Worm (Caenorhabditis elegans) whole organism, L1 larva: Measurements from ENCODE around the gene F59B2.9.

Experiments used
- C04F5.9 ChIP-seq: sonication (generic microtip); optimal IDR thresholded peaks from 2 replicates; lab custom pipeline; 2016; ENCODE audit warnings: missing genetic modification characterization, missing compliant biosample characterization
- C16A3.4 ChIP-seq: fragments of 150-350 bp; optimal IDR thresholded peaks from 2 replicates; lab custom pipeline; 2014; ENCODE audit warnings: missing biosample characterization, missing genetic modification characterization
- C34B4.2 ChIP-seq: sonication (generic microtip); optimal IDR thresholded peaks from 2 replicates; lab custom pipeline; 2017; ENCODE audit warnings: mild to moderate bottlenecking, missing genetic modification characterization, missing compliant biosample characterization
- F16B12.6 ChIP-seq: fragments of 150-350 bp; optimal IDR thresholded peaks from 2 replicates; lab custom pipeline; 2014; ENCODE audit warnings: missing biosample characterization, missing genetic modification characterization
- aha-1 ChIP-seq: fragments of 150-350 bp; optimal IDR thresholded peaks from 2 replicates; lab custom pipeline; 2014; ENCODE audit warnings: missing biosample characterization, missing genetic modification characterization
- ama-1 ChIP-seq: fragments of 150-350 bp; optimal IDR thresholded peaks from 2 replicates; lab custom pipeline; 2014
- blmp-1 ChIP-seq: fragments of 150-350 bp; optimal IDR thresholded peaks from 2 replicates; lab custom pipeline; 2014; ENCODE audit warnings: missing biosample characterization, missing genetic modification characterization
- ceh-88 ChIP-seq: fragments of 200-800 bp; sonication (Bioruptor generic); IDR thresholded peaks from 2 replicates; pipeline ENCODE4 v1.3.6; 2022; ENCODE audit warnings: missing genetic modification characterization, missing compliant biosample characterization
- ces-1 ChIP-seq: fragments of 150-350 bp; optimal IDR thresholded peaks from 2 replicates; lab custom pipeline; 2014; ENCODE audit warnings: missing biosample characterization, missing genetic modification reagents, missing genetic modification characterization
- dpl-1 ChIP-seq, 3 experiments: fragments of 150-350 bp in 2 of 3; sonication (generic microtip) in 1 of 3; optimal IDR thresholded peaks; 2 replicates each; lab custom pipeline; 2014 to 2017; ENCODE audit warnings: missing biosample characterization in 3 of 3, missing genetic modification characterization in 3 of 3, missing genetic modification reagents in 3 of 3
- efl-1 ChIP-seq, 4 experiments: fragments of 150-350 bp; optimal IDR thresholded peaks in 3 of 4; peaks in 1 of 4; 1 replicate in 1 of 4; 2 replicates in 3 of 4; lab custom pipeline; 2014; ENCODE audit warnings: missing biosample characterization in 2 of 4, missing genetic modification characterization in 2 of 4, missing genetic modification reagents in 2 of 4
- elt-2 ChIP-seq: sonication (generic microtip); optimal IDR thresholded peaks from 2 replicates; lab custom pipeline; 2016; ENCODE audit warnings: missing genetic modification characterization, mild to moderate bottlenecking, inconsistent platforms, missing compliant biosample characterization, missing genetic modification reagents
- ets-5 ChIP-seq: fragments of 200-800 bp; sonication (Bioruptor generic); IDR thresholded peaks from 2 replicates; pipeline ENCODE4 v1.3.6; 2022; ENCODE audit warnings: missing genetic modification characterization, missing compliant biosample characterization
- fkh-10 ChIP-seq: sonication (generic microtip); optimal IDR thresholded peaks from 2 replicates; lab custom pipeline; 2017; ENCODE audit warnings: missing biosample characterization, missing genetic modification reagents, missing genetic modification characterization
- fkh-4 ChIP-seq: sonication (generic microtip); optimal IDR thresholded peaks from 2 replicates; lab custom pipeline; 2016; ENCODE audit warnings: missing compliant biosample characterization, missing genetic modification characterization, borderline replicate concordance
- fkh-8 ChIP-seq: sonication (generic microtip); optimal IDR thresholded peaks from 2 replicates; lab custom pipeline; 2016; ENCODE audit warnings: mild to moderate bottlenecking, missing genetic modification characterization, missing compliant biosample characterization
- hlh-17 ChIP-seq: fragments of 200-800 bp; sonication (Bioruptor generic); optimal IDR thresholded peaks from 2 replicates; lab custom pipeline; 2018; ENCODE audit warnings: missing genetic modification characterization, mild to moderate bottlenecking, missing compliant biosample characterization, moderate library complexity, borderline replicate concordance
- hlh-4 ChIP-seq: sonication (generic microtip); optimal IDR thresholded peaks from 2 replicates; lab custom pipeline; 2016; ENCODE audit warnings: mild to moderate bottlenecking, missing genetic modification characterization, missing compliant biosample characterization
- hpl-2 ChIP-seq: fragments of 150-350 bp; optimal IDR thresholded peaks from 2 replicates; lab custom pipeline; 2014; ENCODE audit warnings: missing biosample characterization, missing genetic modification reagents, missing genetic modification characterization
- irx-1 ChIP-seq: sonication (generic microtip); optimal IDR thresholded peaks from 2 replicates; lab custom pipeline; 2016; ENCODE audit warnings: missing genetic modification characterization, missing compliant biosample characterization
- isw-1 ChIP-seq: fragments of 200-800 bp; sonication (Bioruptor generic); IDR thresholded peaks from 2 replicates; pipeline ENCODE4 v1.3.6; 2022; ENCODE audit warnings: missing genetic modification characterization, missing compliant biosample characterization
- lin-14 ChIP-seq: fragments of 200-800 bp; sonication (Bioruptor generic); optimal IDR thresholded peaks from 2 replicates; lab custom pipeline; 2018; ENCODE audit warnings: mild to moderate bottlenecking, missing genetic modification characterization, moderate library complexity, missing compliant biosample characterization
- lin-39 ChIP-seq: fragments of 150-350 bp; optimal IDR thresholded peaks from 2 replicates; lab custom pipeline; 2014; ENCODE audit warnings: missing biosample characterization, missing genetic modification reagents, missing genetic modification characterization
- lir-3 ChIP-seq: sonication (generic microtip); optimal IDR thresholded peaks from 2 replicates; lab custom pipeline; 2016; ENCODE audit warnings: mild to moderate bottlenecking, missing genetic modification characterization, moderate library complexity, missing compliant biosample characterization; ENCODE audit not compliant: poor library complexity
- lsy-2 ChIP-seq, 2 experiments: fragments of 150-350 bp; optimal IDR thresholded peaks; 2 replicates each; lab custom pipeline; 2014; ENCODE audit warnings: missing biosample characterization in 2 of 2, missing genetic modification characterization in 2 of 2
- mab-9 ChIP-seq: fragments of 200-800 bp; sonication (Bioruptor generic); IDR thresholded peaks from 2 replicates; pipeline ENCODE4 v1.3.6; 2022; ENCODE audit warnings: missing genetic modification reagents, missing genetic modification characterization, missing compliant biosample characterization
- mdl-1 ChIP-seq, 2 experiments: fragments of 150-350 bp; optimal IDR thresholded peaks; 2 replicates each; lab custom pipeline; 2014 to 2017; ENCODE audit warnings: missing biosample characterization in 2 of 2, missing genetic modification characterization in 2 of 2, inconsistent platforms in 1 of 2
- mep-1 ChIP-seq: fragments of 150-350 bp; optimal IDR thresholded peaks from 2 replicates; lab custom pipeline; 2014; ENCODE audit warnings: missing biosample characterization, missing genetic modification characterization
- nhr-11 ChIP-seq: fragments of 150-350 bp; optimal IDR thresholded peaks from 2 replicates; lab custom pipeline; 2014; ENCODE audit warnings: missing biosample characterization, missing genetic modification characterization
- nhr-28 ChIP-seq: fragments of 150-350 bp; optimal IDR thresholded peaks from 2 replicates; lab custom pipeline; 2014; ENCODE audit warnings: missing biosample characterization, missing genetic modification characterization
- nhr-47 ChIP-seq: sonication (generic microtip); optimal IDR thresholded peaks from 2 replicates; lab custom pipeline; 2016; ENCODE audit warnings: mild to moderate bottlenecking, missing genetic modification characterization, moderate library complexity, missing compliant biosample characterization
- nhr-71 ChIP-seq: sonication (generic microtip); optimal IDR thresholded peaks from 2 replicates; lab custom pipeline; 2016; ENCODE audit warnings: mild to moderate bottlenecking, missing genetic modification characterization, moderate library complexity, missing compliant biosample characterization
- nhr-76 ChIP-seq: sonication (generic microtip); optimal IDR thresholded peaks from 2 replicates; lab custom pipeline; 2017; ENCODE audit warnings: missing biosample characterization, missing genetic modification characterization
- nhr-84 ChIP-seq: sonication (generic microtip); optimal IDR thresholded peaks from 2 replicates; lab custom pipeline; 2017; ENCODE audit warnings: missing biosample characterization, missing genetic modification characterization
- skn-1 ChIP-seq: fragments of 150-350 bp; optimal IDR thresholded peaks from 2 replicates; lab custom pipeline; 2014; ENCODE audit warnings: missing biosample characterization, missing genetic modification characterization
- sptf-1 ChIP-seq: fragments of 150-350 bp; optimal IDR thresholded peaks from 2 replicates; lab custom pipeline; 2014; ENCODE audit warnings: missing biosample characterization, missing genetic modification characterization
- tbx-2 ChIP-seq: sonication (generic microtip); optimal IDR thresholded peaks from 2 replicates; lab custom pipeline; 2016; ENCODE audit warnings: missing genetic modification characterization, missing compliant biosample characterization
- unc-130 ChIP-seq: fragments of 150-350 bp; optimal IDR thresholded peaks from 2 replicates; lab custom pipeline; 2017; ENCODE audit warnings: missing biosample characterization, missing genetic modification characterization, inconsistent platforms
- unc-86 ChIP-seq: sonication (generic microtip); optimal IDR thresholded peaks from 2 replicates; lab custom pipeline; 2016; ENCODE audit warnings: missing genetic modification characterization, missing compliant biosample characterization
- unc-98 ChIP-seq: fragments of 200-800 bp; sonication (Bioruptor generic); IDR thresholded peaks from 2 replicates; pipeline ENCODE4 v1.3.6; 2022; ENCODE audit warnings: missing genetic modification characterization, missing compliant biosample characterization
- xbp-1 ChIP-seq: sonication (generic microtip); optimal IDR thresholded peaks from 2 replicates; lab custom pipeline; 2016; ENCODE audit warnings: missing genetic modification characterization, missing compliant biosample characterization
- zip-4 ChIP-seq: fragments of 200-800 bp; sonication (Bioruptor generic); optimal IDR thresholded peaks from 2 replicates; lab custom pipeline; 2018; ENCODE audit warnings: mild to moderate bottlenecking, missing genetic modification characterization, moderate library complexity, missing compliant biosample characterization
- ztf-11 ChIP-seq, 2 experiments: sonication (generic microtip); optimal IDR thresholded peaks; 2 replicates each; lab custom pipeline; 2016 to 2017; ENCODE audit warnings: missing genetic modification characterization in 2 of 2, missing biosample characterization in 1 of 2, missing compliant biosample characterization in 1 of 2
- ztf-4 ChIP-seq: fragments of 150-350 bp; optimal IDR thresholded peaks from 2 replicates; lab custom pipeline; 2014; ENCODE audit warnings: missing biosample characterization, missing genetic modification characterization

Gene F59B2.9

DNA sequence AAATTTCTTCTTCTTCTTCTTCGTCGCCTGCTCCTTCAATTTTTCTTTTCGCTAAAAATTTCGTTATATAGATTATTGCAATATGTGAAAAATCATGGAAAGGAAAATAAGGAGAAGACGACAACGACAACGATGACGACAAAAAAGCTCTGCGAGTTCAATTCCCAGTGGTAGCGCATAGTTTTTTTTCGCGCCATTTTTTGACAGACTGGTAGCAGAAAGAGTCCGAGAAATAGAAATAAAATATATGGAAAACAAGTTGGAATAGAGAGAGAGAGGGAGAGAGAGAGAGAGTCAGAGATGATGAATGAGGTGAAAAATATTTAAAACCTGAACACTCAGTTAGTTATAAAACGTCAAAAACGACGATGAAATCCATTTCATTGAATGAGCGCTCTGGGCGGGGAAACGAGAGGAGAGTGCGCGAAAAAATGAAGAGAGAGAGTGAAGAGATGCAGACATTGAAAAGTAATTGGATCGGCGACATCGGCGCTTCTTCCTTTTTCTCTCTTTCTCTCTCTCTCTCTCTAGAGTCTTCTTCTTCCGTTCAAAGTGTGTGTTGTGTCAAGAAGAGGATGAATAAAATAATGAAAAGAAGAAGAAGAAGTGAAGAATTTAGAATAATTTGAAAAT lies 30.2 kb downstream of the F59B2.9 start, which contains the start of gene pde-2 (continued):
- TF ChIP-seq hlh-17 (GFP tag; lab: Kevin White, UChicago) (no peak), nhr-47 (tag; lab: Kevin White, UChicago) (peak; percentile 58), fkh-10 (GFP tag; lab: Kevin White, UChicago) (peak; percentile 63), mep-1 (tag; lab: Kevin White, UChicago) (peak; percentile 78), skn-1 (tag; lab: Kevin White, UChicago) (peak; percentile 47), nhr-76 (tag; lab: Kevin White, UChicago) (no peak), xbp-1 (peak; percentile 28), unc-86 (tag; lab: Kevin White, UChicago) (peak; percentile 5), C16A3.4 (tag; lab: Kevin White, UChicago) (peak; percentile 14), lir-3 (tag; lab: Kevin White, UChicago) (peak; percentile 39), nhr-28 (tag; lab: Kevin White, UChicago) (no peak), efl-1 (optimal IDR thresholded peaks at IDR 0.05; lab: Kevin White, UChicago) (peak; percentile 19 to 45), efl-1 (GFP tag; optimal IDR thresholded peaks at IDR 0.05 in 1 of 2; lab: Kevin White, UChicago) (no peak), tbx-2 (tag; lab: Kevin White, UChicago) (peak; percentile 54), sptf-1 (tag; lab: Kevin White, UChicago) (no peak), blmp-1 (tag; lab: Kevin White, UChicago) (peak; percentile 78), F16B12.6 (tag; lab: Kevin White, UChicago) (no peak), C34B4.2 (tag; lab: Kevin White, UChicago) (no peak), isw-1 (GFP tag; lab: Robert Waterston, UW) (no peak), C04F5.9 (tag; lab: Kevin White, UChicago) (no peak), aha-1 (tag; lab: Kevin White, UChicago) (no peak), elt-2 (tag; lab: Kevin White, UChicago) (no peak), lin-14 (GFP tag; lab: Kevin White, UChicago) (peak; percentile 89), irx-1 (tag; lab: Kevin White, UChicago) (no peak), lin-39 (tag; lab: Kevin White, UChicago) (no peak), ztf-4 (tag; lab: Kevin White, UChicago) (peak; percentile 33), nhr-84 (tag; lab: Kevin White, UChicago) (no peak), hlh-4 (no peak), fkh-4 (no peak), ama-1 (lab: Kevin White, UChicago) (no peak), ceh-88 (GFP tag; lab: Robert Waterston, UW) (no peak), unc-98 (GFP tag; lab: Robert Waterston, UW) (no peak), fkh-8 (tag; lab: Kevin White, UChicago) (peak; percentile 18)

DNA sequence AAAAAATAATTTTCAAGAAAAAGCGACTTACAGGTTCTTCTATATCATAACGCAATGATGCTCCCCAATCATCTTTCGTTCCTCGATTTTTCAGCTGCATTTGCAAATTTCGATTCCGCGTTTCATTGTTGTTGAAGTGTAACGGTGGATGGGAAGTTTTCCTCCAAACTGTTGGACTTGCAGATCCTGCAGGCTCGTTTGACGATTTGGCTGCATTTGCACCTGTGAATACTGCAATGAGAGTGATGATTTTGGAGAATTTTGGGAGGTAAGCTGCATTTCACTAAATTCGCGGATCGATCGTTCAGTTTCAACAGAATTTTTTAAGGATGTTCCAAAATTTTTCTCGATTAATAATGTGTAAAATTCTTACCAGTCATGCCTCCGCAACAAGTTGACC lies 31.3 kb downstream of the F59B2.9 start:
- no peak for TF ChIP-seq ama-1 (lab: Kevin White, UChicago)
- TF ChIP-seq blmp-1 (tag; lab: Kevin White, UChicago): no peak
- no peak for TF ChIP-seq mab-9
- no peak for TF ChIP-seq unc-98 (GFP tag; lab: Robert Waterston, UW)
- TF ChIP-seq hpl-2 (GFP tag; lab: Kevin White, UChicago): no peak
- TF ChIP-seq ceh-88 (GFP tag; lab: Robert Waterston, UW): no peak
- TF ChIP-seq ztf-11 (tag; optimal IDR thresholded peaks at IDR 0.05; lab: Kevin White, UChicago): no peak
- TF ChIP-seq unc-130: no peak
- TF ChIP-seq lin-39 (tag; lab: Kevin White, UChicago): no peak
- TF ChIP-seq dpl-1 (GFP tag; optimal IDR thresholded peaks at IDR 0.05; lab: Kevin White, UChicago): no peak
- no peak for TF ChIP-seq sptf-1 (tag; lab: Kevin White, UChicago)
- TF ChIP-seq nhr-71 (tag; lab: Kevin White, UChicago): no peak
- no peak for TF ChIP-seq ets-5 (GFP tag; lab: Robert Waterston, UW)
- TF ChIP-seq mdl-1 (tag; optimal IDR thresholded peaks at IDR 0.05; lab: Kevin White, UChicago): no peak
- no peak for TF ChIP-seq lsy-2 (tag; optimal IDR thresholded peaks at IDR 0.05; lab: Kevin White, UChicago)
- TF ChIP-seq zip-4 (GFP tag; lab: Kevin White, UChicago): no peak
- TF ChIP-seq ces-1 (GFP tag; lab: Kevin White, UChicago): no peak
- no peak for TF ChIP-seq nhr-11 (tag; lab: Kevin White, UChicago)
- TF ChIP-seq nhr-28 (tag; lab: Kevin White, UChicago): no peak
